Worm (Caenorhabditis elegans) whole organism, L4 larva: ENCODE results near the gene Y7A5A.5.

Experiments used
- R02D3.7 ChIP-seq: fragments of 150-350 bp; sonication (generic microtip); optimal IDR thresholded peaks from 3 replicates; lab custom pipeline; 2014; ENCODE audit warnings: missing biosample characterization, missing genetic modification characterization
- aly-2 ChIP-seq: sonication (generic microtip); optimal IDR thresholded peaks from 2 replicates; lab custom pipeline; 2018; ENCODE audit warnings: missing biosample characterization, missing genetic modification characterization
- daf-16 ChIP-seq, 3 experiments: sonication (generic microtip); optimal IDR thresholded peaks; 2 replicates each; lab custom pipeline; 2016 to 2017; ENCODE audit warnings: missing genetic modification characterization in 3 of 3, missing genetic modification reagents in 3 of 3, mild to moderate bottlenecking in 2 of 3, missing compliant biosample characterization in 2 of 3, missing biosample characterization in 1 of 3, moderate library complexity in 1 of 3
- egl-27 ChIP-seq: sonication (generic microtip); optimal IDR thresholded peaks from 3 replicates; lab custom pipeline; 2017; ENCODE audit warnings: missing biosample characterization, missing genetic modification reagents, missing genetic modification characterization
- lsy-2 ChIP-seq, 2 experiments: fragments of 150-350 bp in 1 of 2; sonication (generic microtip) in 1 of 2; optimal IDR thresholded peaks; 2 replicates each; lab custom pipeline; 2014 to 2017; ENCODE audit warnings: missing biosample characterization in 2 of 2, missing genetic modification characterization in 2 of 2
- mdt-29 ChIP-seq: fragments of 200-800 bp; sonication (Bioruptor generic); IDR thresholded peaks from 2 replicates; pipeline ENCODE4 v1.3.6; 2022; ENCODE audit warnings: missing genetic modification reagents, missing genetic modification characterization, missing compliant biosample characterization
- nhr-11 ChIP-seq: fragments of 150-350 bp; optimal IDR thresholded peaks from 2 replicates; lab custom pipeline; 2014; ENCODE audit warnings: missing biosample characterization, missing genetic modification characterization
- nhr-237 ChIP-seq: sonication (generic microtip); optimal IDR thresholded peaks from 2 replicates; lab custom pipeline; 2017; ENCODE audit warnings: missing biosample characterization, missing genetic modification characterization
- nhr-6 ChIP-seq: fragments of 150-350 bp; optimal IDR thresholded peaks from 2 replicates; lab custom pipeline; 2014; ENCODE audit warnings: missing biosample characterization, missing genetic modification characterization
- nhr-76 ChIP-seq: fragments of 150-350 bp; optimal IDR thresholded peaks from 2 replicates; lab custom pipeline; 2014; ENCODE audit warnings: missing biosample characterization, missing genetic modification characterization
- pha-4 ChIP-seq, 2 experiments: fragments of 150-350 bp in 1 of 2; fragments of 200-800 bp in 1 of 2; sonication (Bioruptor generic) in 1 of 2; IDR thresholded peaks in 1 of 2; optimal IDR thresholded peaks in 1 of 2; 2 replicates each; pipeline versions ENCODE4 v1.3.6 to Lab custom; 2014 to 2022; ENCODE audit warnings: missing genetic modification characterization in 2 of 2, missing genetic modification reagents in 2 of 2, missing biosample characterization in 1 of 2, missing compliant biosample characterization in 1 of 2
- snpc-4 ChIP-seq: fragments of 150-350 bp; optimal IDR thresholded peaks from 2 replicates; lab custom pipeline; 2014; ENCODE audit warnings: missing biosample characterization, missing genetic modification characterization

- TF ChIP-seq lsy-2 (tag; optimal IDR thresholded peaks at IDR 0.05; lab: Kevin White, UChicago) (no peak), egl-27 (tag; lab: Kevin White, UChicago) (no peak), nhr-237 (tag; lab: Kevin White, UChicago) (no peak), nhr-76 (tag; lab: Kevin White, UChicago) (no peak), daf-16 (GFP tag; optimal IDR thresholded peaks at IDR 0.05; lab: Kevin White, UChicago) (no peak), daf-16 (tag; optimal IDR thresholded peaks at IDR 0.05; lab: Kevin White, UChicago) (no peak), nhr-6 (tag; lab: Kevin White, UChicago) (no peak), aly-2 (tag; lab: Kevin White, UChicago) (no peak), snpc-4 (tag; lab: Kevin White, UChicago) (no peak), R02D3.7 (tag; lab: Kevin White, UChicago) (no peak), pha-4 (GFP tag; IDR thresholded peaks at IDR 0.05; lab: Robert Waterston, UW) (no peak), pha-4 (tag; optimal IDR thresholded peaks at IDR 0.05; lab: Kevin White, UChicago) (no peak), nhr-11 (no peak), mdt-29 (GFP tag; lab: Robert Waterston, UW) (no peak)
Observed at ce11 chrX:15801827-15802226, 15.2 kb upstream of the Y7A5A.5 start.
